2 fruit fly cellular contexts compared by ENCODE assay signal in genomic region chr3L:16818063-16818462, dm6.
A peak's percentile ranks its signal among the peaks of the same experiment; 100 is the strongest.
TF ChIP-seq lines count a peak whose summit lies in the region.

No protein-coding gene starts in this region.

TF ChIP-seq in whole organism, prepupa, 60 proteins besides CTCF, POLR2A, EP300 and RAD21 (continued from another document):
- TF ChIP-seq Smox (GFP tag; optimal IDR thresholded peaks at IDR 0.05; lab: Kevin White, UChicago) (peak; percentile 89), CG6792 (GFP tag; optimal IDR thresholded peaks at IDR 0.05; lab: Kevin White, UChicago) (peak; percentile 87), CG6163 (GFP tag; IDR thresholded peaks at IDR 0.05; lab: Robert Waterston, UW) (peak; percentile 95), Sox102F (GFP tag; optimal IDR thresholded peaks at IDR 0.05; lab: Kevin White, UChicago) (peak; percentile 93), Met (GFP tag; optimal IDR thresholded peaks at IDR 0.05; lab: Kevin White, UChicago) (peak; percentile 94), CG8632 (GFP tag; optimal IDR thresholded peaks at IDR 0.05; lab: Kevin White, UChicago) (peak; percentile 91), pdm3 (GFP tag; optimal IDR thresholded peaks at IDR 0.05; lab: Kevin White, UChicago) (peak; percentile 92), dac (GFP tag; optimal IDR thresholded peaks at IDR 0.05; lab: Kevin White, UChicago) (no peak), Hr4 (GFP tag; optimal IDR thresholded peaks at IDR 0.05; lab: Kevin White, UChicago) (peak; percentile 46), CG6854 (GFP tag; optimal IDR thresholded peaks at IDR 0.05; lab: Kevin White, UChicago) (peak; percentile 86), CG16779 (tag; optimal IDR thresholded peaks at IDR 0.05; lab: Kevin White, UChicago) (peak; percentile 68), CG7368 (GFP tag; optimal IDR thresholded peaks at IDR 0.05; lab: Kevin White, UChicago) (peak; percentile 85), CG11762 (GFP tag; optimal IDR thresholded peaks at IDR 0.05; lab: Kevin White, UChicago; ENCODE audit: insufficient read depth) (peak; percentile 81), CG34406 (GFP tag; optimal IDR thresholded peaks at IDR 0.05; lab: Kevin White, UChicago) (peak; percentile 90), Hr39 (GFP tag; optimal IDR thresholded peaks at IDR 0.05; lab: Kevin White, UChicago) (peak; percentile 86), CG32006 (GFP tag; optimal IDR thresholded peaks at IDR 0.05; lab: Kevin White, UChicago) (peak; percentile 67), CG6808 (GFP tag; optimal IDR thresholded peaks at IDR 0.05; lab: Kevin White, UChicago) (peak; percentile 96), CG9139 (GFP tag; optimal IDR thresholded peaks at IDR 0.05; lab: Kevin White, UChicago) (peak; percentile 95), vri (GFP tag; optimal IDR thresholded peaks at IDR 0.05; lab: Kevin White, UChicago) (peak; percentile 90), cyc (GFP tag; optimal IDR thresholded peaks at IDR 0.05; lab: Kevin White, UChicago) (peak; percentile 88), eg (GFP tag; IDR thresholded peaks at IDR 0.05; lab: Robert Waterston, UW) (peak; percentile 67; the same call in 2 of the 3 replicates), CG3919 (GFP tag; optimal IDR thresholded peaks at IDR 0.05; lab: Kevin White, UChicago) (peak; percentile 92), Eip93F (GFP tag; optimal IDR thresholded peaks at IDR 0.05; lab: Kevin White, UChicago) (no peak), fd59A (GFP tag; optimal IDR thresholded peaks at IDR 0.05; lab: Kevin White, UChicago) (peak; percentile 96), CG4318 (GFP tag; optimal IDR thresholded peaks at IDR 0.05; lab: Kevin White, UChicago) (peak; percentile 32), Eip75B (GFP tag; optimal IDR thresholded peaks at IDR 0.05; lab: Kevin White, UChicago) (peak; percentile 94), Eip78C (GFP tag; lab: Kevin White, UChicago) (peak; percentile 99), CG11294 (GFP tag; IDR thresholded peaks at IDR 0.05; lab: Robert Waterston, UW) (0 out of 2 replicates have a peak, but pooled peaks have one; percentile 31), acj6 (GFP tag; optimal IDR thresholded peaks at IDR 0.05; lab: Kevin White, UChicago) (peak; percentile 93), CG10631 (GFP tag; optimal IDR thresholded peaks at IDR 0.05; lab: Kevin White, UChicago) (peak; percentile 89), salr (GFP tag; optimal IDR thresholded peaks at IDR 0.05; lab: Kevin White, UChicago) (peak; percentile 77 to 94), CG15336 (GFP tag; IDR thresholded peaks at IDR 0.05; lab: Robert Waterston, UW) (peak; percentile 78), CG11902 (GFP tag; optimal IDR thresholded peaks at IDR 0.05; lab: Kevin White, UChicago) (peak; percentile 77), CG10669 (GFP tag; optimal IDR thresholded peaks at IDR 0.05; lab: Kevin White, UChicago) (peak; percentile 96), svp (GFP tag; lab: Kevin White, UChicago) (peak; percentile 97)
TF ChIP-seq in whole organism, prepupa: peak in this region for 56.

TF ChIP-seq in whole organism, wandering third instar larva, 38 proteins besides CTCF, POLR2A, EP300 and RAD21 (continued from another document):
- peak; percentile 46 for TF ChIP-seq Jra (GFP tag; optimal IDR thresholded peaks at IDR 0.05; lab: Kevin White, UChicago)
- peak; percentile 82 for TF ChIP-seq Hnf4 (GFP tag; optimal IDR thresholded peaks at IDR 0.05; lab: Kevin White, UChicago)
- no peak for TF ChIP-seq Mio (GFP tag; optimal IDR thresholded peaks at IDR 0.05; lab: Kevin White, UChicago)
- no peak for TF ChIP-seq usp (GFP tag; optimal IDR thresholded peaks at IDR 0.05; lab: Kevin White, UChicago)
- peak; percentile 89 for TF ChIP-seq OdsH (GFP tag; optimal IDR thresholded peaks at IDR 0.05; lab: Kevin White, UChicago)
